Worm (Caenorhabditis elegans) whole organism, L3 larva: ENCODE measurements around the gene F47B8.10.

ENCODE experiments used
- nhr-11 ChIP-seq: fragments of 150-350 bp; optimal IDR thresholded peaks from 2 replicates; lab custom pipeline; 2014; ENCODE audit warnings: missing biosample characterization, missing genetic modification characterization
- nhr-28 ChIP-seq: fragments of 150-350 bp; optimal IDR thresholded peaks from 2 replicates; lab custom pipeline; 2014; ENCODE audit warnings: missing biosample characterization, missing genetic modification characterization

ce11 chrV:14319101-14319781 lies 22.5 kb upstream of the F47B8.10 start, which contains the start of gene F47B8.13:
- TF ChIP-seq nhr-28 (tag; lab: Kevin White, UChicago) (no peak), nhr-11 (tag; lab: Kevin White, UChicago) (no peak)
